Worm (Caenorhabditis elegans) whole organism, L4 larva: ENCODE measurements around the gene W06H8.6.

Experiments
- T20F7.1 ChIP-seq: fragments of 200-800 bp; sonication (Bioruptor generic); optimal IDR thresholded peaks from 2 replicates; lab custom pipeline; 2018; ENCODE audit warnings: mild to moderate bottlenecking, missing genetic modification characterization, missing compliant biosample characterization
- aly-2 ChIP-seq: sonication (generic microtip); optimal IDR thresholded peaks from 2 replicates; lab custom pipeline; 2018; ENCODE audit warnings: missing biosample characterization, missing genetic modification characterization
- ama-1 ChIP-seq: fragments of 150-350 bp; optimal IDR thresholded peaks from 2 replicates; lab custom pipeline; 2014; ENCODE audit warnings: inconsistent platforms, mixed read lengths
- ceh-44 ChIP-seq: fragments of 200-800 bp; sonication (Bioruptor generic); IDR thresholded peaks from 2 replicates; pipeline ENCODE4 v1.3.6; 2022; ENCODE audit warnings: missing genetic modification reagents, missing genetic modification characterization, missing compliant biosample characterization
- ceh-82 ChIP-seq: sonication (generic microtip); optimal IDR thresholded peaks from 2 replicates; lab custom pipeline; 2017; ENCODE audit warnings: missing biosample characterization, missing genetic modification characterization
- daf-8 ChIP-seq: fragments of 200-800 bp; sonication (Bioruptor generic); IDR thresholded peaks from 2 replicates; pipeline ENCODE4 v1.3.6; 2022; ENCODE audit warnings: missing genetic modification characterization, missing compliant biosample characterization
- egl-27 ChIP-seq: sonication (generic microtip); optimal IDR thresholded peaks from 3 replicates; lab custom pipeline; 2017; ENCODE audit warnings: missing biosample characterization, missing genetic modification reagents, missing genetic modification characterization
- hmg-1.1 ChIP-seq: fragments of 200-800 bp; sonication (Bioruptor generic); IDR thresholded peaks from 2 replicates; pipeline ENCODE4 v1.3.6; 2022; ENCODE audit warnings: missing genetic modification reagents, missing genetic modification characterization, missing compliant biosample characterization
- mxl-3 ChIP-seq: fragments of 200-800 bp; sonication (Bioruptor generic); optimal IDR thresholded peaks from 2 replicates; lab custom pipeline; 2018; ENCODE audit warnings: mild to moderate bottlenecking, missing genetic modification characterization, missing compliant biosample characterization
- nhr-10 ChIP-seq: fragments of 150-350 bp; optimal IDR thresholded peaks from 2 replicates; lab custom pipeline; 2014; ENCODE audit warnings: missing biosample characterization, missing genetic modification characterization
- spr-1 ChIP-seq: sonication (generic microtip); optimal IDR thresholded peaks from 2 replicates; lab custom pipeline; 2016; ENCODE audit warnings: mild to moderate bottlenecking, missing genetic modification characterization, missing compliant biosample characterization

DNA sequence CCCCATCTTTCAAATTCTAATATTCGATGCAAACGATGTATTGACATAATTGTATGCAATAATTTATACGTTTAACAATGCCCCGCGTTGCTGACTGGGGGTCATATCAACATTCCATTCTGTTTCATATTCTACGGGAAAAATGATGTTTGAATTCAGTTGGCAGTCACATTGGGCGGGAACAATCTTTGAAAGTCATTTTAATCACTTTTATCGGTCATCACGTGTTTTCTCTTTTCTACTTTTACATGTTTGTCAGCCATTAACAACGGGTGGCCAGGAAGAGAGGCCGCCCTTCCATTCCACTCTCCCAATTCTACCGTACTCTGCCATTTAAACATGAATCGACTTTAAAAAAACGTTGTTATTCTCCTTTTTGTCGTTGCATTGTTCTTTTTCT lies 21.9 kb upstream of the W06H8.6 start:
- TF ChIP-seq ceh-44 (GFP tag; lab: Robert Waterston, UW), result no peak
- TF ChIP-seq hmg-1.1 (GFP tag; lab: Robert Waterston, UW), result no peak
- no peak for TF ChIP-seq nhr-10
- no peak for TF ChIP-seq mxl-3 (GFP tag; lab: Kevin White, UChicago)
- TF ChIP-seq aly-2 (tag; lab: Kevin White, UChicago), result no peak
- no peak for TF ChIP-seq ama-1 (lab: Kevin White, UChicago)
- no peak for TF ChIP-seq daf-8 (GFP tag; lab: Robert Waterston, UW)
- TF ChIP-seq spr-1 (tag; lab: Kevin White, UChicago), result no peak
- no peak for TF ChIP-seq egl-27 (tag; lab: Kevin White, UChicago)
- TF ChIP-seq ceh-82, result no peak
- TF ChIP-seq T20F7.1 (GFP tag; lab: Kevin White, UChicago), result no peak
